Fruit fly (Drosophila melanogaster) whole organism, prepupa: ENCODE results near the gene Art8.

Source experiments
- CG10631 ChIP-seq: fragments of 200-800 bp; sonication (Bioruptor generic); optimal IDR thresholded peaks from 2 replicates; lab custom pipeline; 2016; ENCODE audit warnings: missing biosample characterization, missing genetic modification characterization
- CG10669 ChIP-seq: fragments of 200-800 bp; sonication (Bioruptor generic); optimal IDR thresholded peaks from 3 replicates; lab custom pipeline; 2018; ENCODE audit warnings: missing biosample characterization, mild to moderate bottlenecking, missing genetic modification characterization, moderate library complexity
- CG11762 ChIP-seq: fragments of 200-800 bp; sonication (Bioruptor generic); optimal IDR thresholded peaks from 3 replicates; lab custom pipeline; 2016; ENCODE audit warnings: missing biosample characterization, missing genetic modification characterization; ENCODE audit not compliant: insufficient read depth
- CG11902 ChIP-seq: fragments of 200-800 bp; sonication (Bioruptor generic); optimal IDR thresholded peaks from 3 replicates; lab custom pipeline; 2016; ENCODE audit warnings: missing biosample characterization, missing genetic modification characterization
- CG16779 ChIP-seq: fragments of 200-800 bp; sonication (Bioruptor generic); optimal IDR thresholded peaks from 3 replicates; lab custom pipeline; 2017; ENCODE audit warnings: missing biosample characterization, mild to moderate bottlenecking, missing genetic modification characterization
- CG3032 ChIP-seq: fragments of 200-800 bp; optimal IDR thresholded peaks from 2 replicates; lab custom pipeline; 2019; ENCODE audit warnings: missing biosample characterization, mild to moderate bottlenecking, missing genetic modification characterization, moderate library complexity
- CG31627 ChIP-seq: fragments of 200-800 bp; sonication (Bioruptor generic); optimal IDR thresholded peaks from 3 replicates; lab custom pipeline; 2016; ENCODE audit warnings: missing biosample characterization, missing genetic modification characterization
- CG32006 ChIP-seq: fragments of 200-800 bp; sonication (Bioruptor generic); optimal IDR thresholded peaks from 3 replicates; lab custom pipeline; 2017; ENCODE audit warnings: missing biosample characterization, mild to moderate bottlenecking, missing genetic modification characterization
- CG3919 ChIP-seq: fragments of 200-800 bp; sonication (Bioruptor generic); optimal IDR thresholded peaks from 3 replicates; lab custom pipeline; 2016; ENCODE audit warnings: missing biosample characterization, missing genetic modification characterization
- CG4318 ChIP-seq: fragments of 200-800 bp; sonication (Bioruptor generic); optimal IDR thresholded peaks from 3 replicates; lab custom pipeline; 2017; ENCODE audit warnings: missing biosample characterization, mild to moderate bottlenecking, missing genetic modification characterization
- CG6792 ChIP-seq: fragments of 200-800 bp; sonication (Bioruptor generic); optimal IDR thresholded peaks from 3 replicates; lab custom pipeline; 2016; ENCODE audit warnings: missing biosample characterization, missing genetic modification characterization
- CG6854 ChIP-seq: fragments of 200-800 bp; sonication (Bioruptor generic); optimal IDR thresholded peaks from 2 replicates; lab custom pipeline; 2017; ENCODE audit warnings: missing biosample characterization, mild to moderate bottlenecking, missing genetic modification characterization
- CG7368 ChIP-seq: fragments of 200-800 bp; sonication (Bioruptor generic); optimal IDR thresholded peaks from 3 replicates; lab custom pipeline; 2016; ENCODE audit warnings: missing biosample characterization, missing genetic modification characterization
- CG8319 ChIP-seq: fragments of 200-800 bp; sonication (Bioruptor generic); optimal IDR thresholded peaks from 3 replicates; lab custom pipeline; 2016; ENCODE audit warnings: missing biosample characterization, missing genetic modification characterization
- CG8632 ChIP-seq: fragments of 200-800 bp; sonication (Bioruptor generic); optimal IDR thresholded peaks from 3 replicates; lab custom pipeline; 2016; ENCODE audit warnings: missing biosample characterization, missing genetic modification characterization
- CG9139 ChIP-seq: fragments of 200-800 bp; sonication (Bioruptor generic); optimal IDR thresholded peaks from 3 replicates; lab custom pipeline; 2017; ENCODE audit warnings: missing biosample characterization, mild to moderate bottlenecking, missing genetic modification characterization
- Eip75B ChIP-seq: fragments of 200-800 bp; sonication (Bioruptor generic); optimal IDR thresholded peaks from 3 replicates; lab custom pipeline; 2016; ENCODE audit warnings: missing biosample characterization, missing genetic modification characterization
- Eip78C ChIP-seq: fragments of 200-800 bp; sonication (Bioruptor generic); peaks from one replicate; lab custom pipeline; 2016; ENCODE audit warnings: missing biosample characterization, missing genetic modification characterization
- Eip93F ChIP-seq: fragments of 200-800 bp; sonication (Bioruptor generic); optimal IDR thresholded peaks from 2 replicates; lab custom pipeline; 2016; ENCODE audit warnings: missing biosample characterization, mild to moderate bottlenecking, missing genetic modification characterization
- Ets21C ChIP-seq: fragments of 200-800 bp; sonication (Bioruptor generic); optimal IDR thresholded peaks from 3 replicates; lab custom pipeline; 2016; ENCODE audit warnings: missing biosample characterization, missing genetic modification characterization
- Ets96B ChIP-seq: fragments of 200-800 bp; optimal IDR thresholded peaks from 2 replicates; lab custom pipeline; 2019; ENCODE audit warnings: missing biosample characterization, mild to moderate bottlenecking, missing genetic modification characterization, moderate library complexity
- Hr4 ChIP-seq: fragments of 200-800 bp; sonication (Bioruptor generic); optimal IDR thresholded peaks from 3 replicates; lab custom pipeline; 2016; ENCODE audit warnings: missing biosample characterization, missing genetic modification characterization
- Lpt ChIP-seq: fragments of 200-800 bp; sonication (Bioruptor generic); optimal IDR thresholded peaks from 3 replicates; lab custom pipeline; 2016; ENCODE audit warnings: missing biosample characterization, missing genetic modification characterization
- OdsH ChIP-seq: fragments of 200-800 bp; sonication (Bioruptor generic); optimal IDR thresholded peaks from 3 replicates; lab custom pipeline; 2016; ENCODE audit warnings: missing biosample characterization, missing genetic modification characterization
- Smox ChIP-seq: fragments of 200-800 bp; sonication (Bioruptor generic); optimal IDR thresholded peaks from 3 replicates; lab custom pipeline; 2016; ENCODE audit warnings: missing biosample characterization, missing genetic modification characterization
- Sox102F ChIP-seq: fragments of 200-800 bp; sonication (Bioruptor generic); optimal IDR thresholded peaks from 2 replicates; lab custom pipeline; 2016; ENCODE audit warnings: missing biosample characterization, mild to moderate bottlenecking, missing genetic modification characterization
- Sox14 ChIP-seq: fragments of 200-800 bp; sonication (Bioruptor generic); optimal IDR thresholded peaks from 3 replicates; lab custom pipeline; 2016; ENCODE audit warnings: missing biosample characterization, missing genetic modification characterization
- Sox15 ChIP-seq: fragments of 200-800 bp; sonication (Bioruptor generic); optimal IDR thresholded peaks from 3 replicates; lab custom pipeline; 2016; ENCODE audit warnings: missing biosample characterization, missing genetic modification characterization
- acj6 ChIP-seq: fragments of 200-800 bp; sonication (Bioruptor generic); optimal IDR thresholded peaks from 3 replicates; lab custom pipeline; 2016; ENCODE audit warnings: missing biosample characterization, missing genetic modification characterization
- eg ChIP-seq: fragments of 200-800 bp; sonication (Bioruptor generic); IDR thresholded peaks from 3 replicates; pipeline ENCODE4 v1.3.6; 2022; ENCODE audit warnings: missing biosample characterization, missing genetic modification characterization
- esn ChIP-seq: fragments of 200-800 bp; sonication (Bioruptor generic); optimal IDR thresholded peaks from 2 replicates; lab custom pipeline; 2016; ENCODE audit warnings: missing biosample characterization, mild to moderate bottlenecking, missing genetic modification characterization, moderate library complexity
- fd59A ChIP-seq: fragments of 200-800 bp; sonication (Bioruptor generic); optimal IDR thresholded peaks from 2 replicates; lab custom pipeline; 2017; ENCODE audit warnings: missing biosample characterization, mild to moderate bottlenecking, missing genetic modification characterization, missing genetic modification reagents
- fd85E ChIP-seq: fragments of 200-800 bp; sonication (Bioruptor generic); optimal IDR thresholded peaks from 3 replicates; lab custom pipeline; 2016; ENCODE audit warnings: missing biosample characterization, missing genetic modification characterization
- fkh ChIP-seq: fragments of 200-800 bp; sonication (Bioruptor generic); optimal IDR thresholded peaks from 3 replicates; lab custom pipeline; 2017; ENCODE audit warnings: missing biosample characterization, mild to moderate bottlenecking, missing genetic modification characterization, moderate library complexity
- net ChIP-seq: fragments of 200-800 bp; sonication (Bioruptor generic); optimal IDR thresholded peaks from 3 replicates; lab custom pipeline; 2016; ENCODE audit warnings: missing biosample characterization, missing genetic modification characterization
- salr ChIP-seq, 2 experiments: fragments of 200-800 bp; sonication (Bioruptor generic); optimal IDR thresholded peaks; 3 replicates each; lab custom pipeline; 2016 to 2018; ENCODE audit warnings: missing biosample characterization in 2 of 2, missing genetic modification characterization in 2 of 2, mild to moderate bottlenecking in 1 of 2
- spab ChIP-seq: fragments of 200-800 bp; sonication (Bioruptor generic); optimal IDR thresholded peaks from 2 replicates; lab custom pipeline; 2017; ENCODE audit warnings: missing biosample characterization, mild to moderate bottlenecking, missing genetic modification characterization, missing genetic modification reagents
- ss ChIP-seq, 2 experiments: fragments of 200-800 bp; sonication (Bioruptor generic); optimal IDR thresholded peaks; 2 replicates in 1 of 2; 3 replicates in 1 of 2; lab custom pipeline; 2017 to 2018; ENCODE audit warnings: mild to moderate bottlenecking in 2 of 2, missing biosample characterization in 2 of 2, missing genetic modification characterization in 2 of 2, moderate library complexity in 1 of 2
- svp ChIP-seq: fragments of 200-800 bp; sonication (Bioruptor generic); peaks from one replicate; lab custom pipeline; 2016; ENCODE audit warnings: missing biosample characterization, missing genetic modification characterization
- topi ChIP-seq: fragments of 200-800 bp; sonication (Bioruptor generic); optimal IDR thresholded peaks from 3 replicates; lab custom pipeline; 2016; ENCODE audit warnings: missing biosample characterization, missing genetic modification characterization

Gene Art8

DNA sequence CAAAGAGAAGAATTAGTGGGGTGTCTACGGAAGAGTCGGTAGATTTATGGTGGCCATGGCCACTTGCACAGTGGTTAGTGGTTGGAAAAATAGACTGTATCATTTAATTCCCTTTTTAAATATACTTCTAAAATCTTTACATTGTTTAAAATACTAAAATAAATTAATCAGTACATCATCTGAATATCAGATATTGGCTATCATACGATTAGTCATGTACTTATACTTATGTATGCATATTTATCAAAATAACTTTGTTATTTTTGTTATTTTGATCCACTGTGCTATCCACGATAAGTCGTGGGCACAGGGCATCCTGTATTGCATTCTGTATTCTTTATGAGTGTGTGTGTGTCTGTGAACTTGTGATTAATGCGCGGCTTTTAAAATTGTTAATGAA is 3.8 kb upstream of the Art8 start (continued):
- TF ChIP-seq Hr4 (GFP tag; lab: Kevin White, UChicago) (peak; percentile 51), svp (GFP tag; lab: Kevin White, UChicago) (no peak), topi (peak; percentile 24), CG10631 (GFP tag; lab: Kevin White, UChicago) (peak; percentile 60), Ets96B (peak; percentile 58), CG10669 (GFP tag; lab: Kevin White, UChicago) (peak; percentile 32), fkh (GFP tag; lab: Kevin White, UChicago) (no peak), CG6792 (GFP tag; lab: Kevin White, UChicago) (peak; percentile 40), CG6854 (GFP tag; lab: Kevin White, UChicago) (no peak), salr (GFP tag; optimal IDR thresholded peaks at IDR 0.05; lab: Kevin White, UChicago) (no peak), CG9139 (no peak), Eip78C (GFP tag; lab: Kevin White, UChicago) (peak; percentile 86), CG3032 (tag; lab: Kevin White, UChicago) (peak; percentile 39), Eip93F (GFP tag; lab: Kevin White, UChicago) (no peak), CG8632 (peak; percentile 41), CG3919 (GFP tag; lab: Kevin White, UChicago) (peak; percentile 20), CG11902 (GFP tag; lab: Kevin White, UChicago) (no peak), net (GFP tag; lab: Kevin White, UChicago) (no peak), Lpt (GFP tag; lab: Kevin White, UChicago) (peak; percentile 37), ss (GFP tag; optimal IDR thresholded peaks at IDR 0.05; lab: Kevin White, UChicago) (peak; percentile 37 to 42), CG32006 (GFP tag; lab: Kevin White, UChicago) (peak; percentile 75), spab (GFP tag; lab: Kevin White, UChicago) (peak; percentile 37), CG11762 (GFP tag; lab: Kevin White, UChicago) (no peak), CG4318 (no peak), Sox15 (no peak)

DNA sequence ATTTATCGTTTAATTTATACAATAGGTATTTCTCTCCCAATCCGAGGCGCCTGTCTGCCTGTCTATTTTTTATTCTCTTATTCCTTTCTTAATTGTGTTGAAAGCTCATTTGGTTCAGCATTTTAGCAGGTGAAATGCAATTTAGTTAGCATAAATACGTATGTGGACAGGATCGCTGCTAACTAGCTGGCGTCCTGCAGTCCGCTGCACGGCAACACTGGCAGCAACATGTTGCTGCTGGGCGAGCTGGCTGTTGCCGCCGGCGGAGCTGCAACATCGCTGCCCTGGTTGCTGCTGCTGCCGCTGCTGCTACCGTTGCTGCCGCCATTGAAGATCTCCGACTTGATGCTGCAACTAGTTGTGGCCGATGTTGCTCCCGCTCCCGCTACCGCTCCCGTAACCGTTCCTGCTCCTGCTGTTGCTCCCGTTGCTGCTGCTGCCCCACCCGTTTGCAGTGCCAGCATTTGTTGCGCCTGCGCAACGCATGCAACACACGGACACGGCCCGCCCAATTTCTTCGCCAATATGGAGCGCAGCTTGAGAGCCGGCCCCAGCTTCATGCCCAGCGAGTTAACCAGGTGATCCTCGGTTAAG is 3.2 kb upstream of the Art8 start:
- TF ChIP-seq fd59A (GFP tag; lab: Kevin White, UChicago) (no peak), CG31627 (GFP tag; lab: Kevin White, UChicago) (no peak), Sox15 (no peak), Smox (GFP tag; lab: Kevin White, UChicago) (no peak), esn (no peak), svp (GFP tag; lab: Kevin White, UChicago) (no peak), CG3032 (tag; lab: Kevin White, UChicago) (no peak), CG16779 (tag; lab: Kevin White, UChicago) (no peak), net (GFP tag; lab: Kevin White, UChicago) (no peak), Eip78C (GFP tag; lab: Kevin White, UChicago) (no peak), ss (GFP tag; optimal IDR thresholded peaks at IDR 0.05; lab: Kevin White, UChicago) (no peak), salr (GFP tag; optimal IDR thresholded peaks at IDR 0.05; lab: Kevin White, UChicago) (no peak)

DNA sequence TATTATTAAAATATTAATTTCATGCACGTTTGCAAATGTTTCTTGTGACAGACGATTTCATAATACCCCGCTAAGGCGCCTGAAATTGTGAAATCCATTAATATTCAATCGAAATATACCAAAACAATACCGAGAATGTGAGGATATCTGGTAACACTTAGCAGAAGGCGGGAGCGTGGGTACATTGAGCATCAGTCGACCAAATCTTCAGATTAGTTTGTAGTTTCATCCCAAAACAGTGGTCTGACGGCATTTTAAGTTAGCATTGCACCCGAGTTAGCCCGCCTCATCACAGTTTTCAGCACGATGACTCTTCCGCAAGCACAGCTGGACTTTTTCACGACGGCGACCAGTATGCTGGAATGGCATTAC is 6.2 kb downstream of the Art8 start, which contains the start of gene Nup154:
Nup154 (plus strand) TSS at position 147 of the 372 bp plus-strand sequence.
- no peak for TF ChIP-seq spab (GFP tag; lab: Kevin White, UChicago)
- no peak for TF ChIP-seq net (GFP tag; lab: Kevin White, UChicago)
- TF ChIP-seq CG6854 (GFP tag; lab: Kevin White, UChicago), result peak; percentile 23
- TF ChIP-seq Eip75B (GFP tag; lab: Kevin White, UChicago), result no peak

DNA sequence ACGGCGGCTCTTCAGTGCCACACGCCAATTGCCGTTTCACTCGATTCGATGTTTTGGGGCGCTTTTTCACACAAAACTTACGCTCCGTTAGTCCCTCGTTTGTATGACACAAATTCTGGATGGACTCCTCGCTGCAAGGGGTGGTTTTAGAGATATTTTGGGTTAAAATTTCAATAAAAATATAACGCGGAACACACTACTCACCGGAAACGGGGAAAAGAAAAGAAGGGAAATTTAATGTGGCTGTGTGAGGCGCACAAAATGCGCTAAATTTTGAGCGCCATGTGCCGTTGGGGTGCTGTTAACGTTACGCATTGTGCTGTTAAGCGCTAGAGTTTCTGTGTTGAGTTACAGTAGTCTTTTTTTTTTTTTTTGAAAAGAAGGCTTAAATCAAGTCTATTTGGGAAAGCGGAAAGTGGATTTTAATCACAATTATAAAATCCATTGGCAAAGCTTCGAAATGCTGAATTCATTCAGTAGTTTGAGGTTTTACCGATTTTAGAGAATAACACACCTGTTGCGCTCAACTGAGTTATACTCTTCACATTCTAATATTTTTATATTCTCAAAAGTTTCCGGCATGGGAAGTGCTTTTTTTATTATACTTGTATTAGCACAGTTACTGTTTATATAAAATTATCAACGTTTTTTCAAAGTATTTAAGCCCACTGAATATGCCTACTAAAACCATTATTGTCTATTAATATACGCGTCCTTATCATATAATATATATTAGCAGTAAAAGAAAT is 6.8 kb downstream of the Art8 start, which contains the start of gene RpL9:
RpL9 (minus strand) TSS at position 265 of the 749 bp plus-strand sequence.
- TF ChIP-seq eg (GFP tag; lab: Robert Waterston, UW) (no peak), CG8632 (peak; percentile 71), Lpt (GFP tag; lab: Kevin White, UChicago) (no peak), topi (peak; percentile 71), ss (GFP tag; optimal IDR thresholded peaks at IDR 0.05; lab: Kevin White, UChicago) (no peak), CG11762 (GFP tag; lab: Kevin White, UChicago) (peak; percentile 29), OdsH (GFP tag; lab: Kevin White, UChicago) (peak; percentile 60), fd59A (GFP tag; lab: Kevin White, UChicago) (peak; percentile 39), CG11902 (GFP tag; lab: Kevin White, UChicago) (no peak), Ets21C (GFP tag; lab: Kevin White, UChicago) (no peak), Sox14 (GFP tag; lab: Kevin White, UChicago) (no peak), CG7368 (peak; percentile 63), CG31627 (GFP tag; lab: Kevin White, UChicago) (peak; percentile 34), CG8319 (GFP tag; lab: Kevin White, UChicago) (peak; percentile 44), CG16779 (tag; lab: Kevin White, UChicago) (no peak), CG3032 (tag; lab: Kevin White, UChicago) (peak; percentile 35), Sox102F (GFP tag; lab: Kevin White, UChicago) (peak; percentile 75), fd85E (GFP tag; lab: Kevin White, UChicago) (peak; percentile 17), Eip75B (GFP tag; lab: Kevin White, UChicago) (no peak), esn (peak; percentile 72), acj6 (GFP tag; lab: Kevin White, UChicago) (peak; percentile 59), CG6792 (GFP tag; lab: Kevin White, UChicago) (peak; percentile 54)
